Worm (Caenorhabditis elegans): ENCODE data around the gene dhs-30.

DNA sequence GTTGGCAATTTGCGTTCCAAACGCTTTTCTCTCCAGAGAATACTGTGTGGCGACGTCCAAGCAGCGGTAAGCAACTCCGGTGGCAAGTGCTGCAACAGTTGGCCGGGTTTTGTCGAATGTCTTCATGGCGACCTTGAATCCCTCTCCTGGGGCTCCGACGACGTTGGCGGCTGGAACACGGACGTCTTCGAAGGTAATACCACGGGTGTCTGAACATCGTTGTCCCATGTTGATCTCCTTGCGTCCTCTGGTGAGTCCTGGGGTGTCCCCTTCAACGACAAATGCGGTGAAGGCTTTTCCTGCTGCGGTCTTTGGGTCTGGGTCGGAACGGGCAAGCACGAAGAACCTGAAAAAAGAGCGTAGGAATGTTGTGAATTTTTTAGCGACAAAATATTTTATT, 19.9 kb downstream of the dhs-30 start:
- no peak for TF ChIP-seq drap-1 (GFP tag; optimal IDR thresholded peaks at IDR 0.05)
- TF ChIP-seq ztf-11 (tag; optimal IDR thresholded peaks at IDR 0.05), result no peak

All from whole organism, mixed stage, embryonic.